Fruit fly (Drosophila melanogaster): ENCODE data around the gene BicD.

The BicD gene

dm6 chr2L:17412533-17412932 lies 60.5 kb downstream of the BicD start, which contains the start of gene Rsph9:
Gene Rsph9, minus strand, starts transcription at chr2L:17412633.
- TF ChIP-seq vri (GFP tag; optimal IDR thresholded peaks at IDR 0.05) = no peak

dm6 chr2L:17410358-17410757 lies 62.7 kb downstream of the BicD start, which contains the start of the genes Polr2J and CG15141:
Gene Polr2J, minus strand, starts transcription at chr2L:17410406.
Gene CG15141, plus strand, starts transcription at chr2L:17410641.
- no peak for TF ChIP-seq CG7368 (GFP tag; optimal IDR thresholded peaks at IDR 0.05)
- peak; percentile 57 for TF ChIP-seq fd59A (GFP tag; optimal IDR thresholded peaks at IDR 0.05)
- TF ChIP-seq cyc (GFP tag; optimal IDR thresholded peaks at IDR 0.05) = peak; percentile 75
- peak; percentile 73 for TF ChIP-seq Sox14 (GFP tag; optimal IDR thresholded peaks at IDR 0.05)
- no peak for TF ChIP-seq CG6792 (GFP tag; optimal IDR thresholded peaks at IDR 0.05)
- TF ChIP-seq net (GFP tag; optimal IDR thresholded peaks at IDR 0.05) = no peak
- TF ChIP-seq Ets21C (GFP tag; optimal IDR thresholded peaks at IDR 0.05) = peak; percentile 62
- TF ChIP-seq Sox102F (GFP tag; optimal IDR thresholded peaks at IDR 0.05) = peak; percentile 73
- peak; percentile 84 for TF ChIP-seq pdm3 (GFP tag; optimal IDR thresholded peaks at IDR 0.05)
- no peak for TF ChIP-seq CG9139 (GFP tag; optimal IDR thresholded peaks at IDR 0.05)
- peak; percentile 72 for TF ChIP-seq topi (GFP tag; optimal IDR thresholded peaks at IDR 0.05)
- TF ChIP-seq CG31627 (GFP tag; optimal IDR thresholded peaks at IDR 0.05) = peak; percentile 81
- peak; percentile 44 for TF ChIP-seq CG11762 (GFP tag; optimal IDR thresholded peaks at IDR 0.05; ENCODE audit: insufficient read depth)
- TF ChIP-seq Sox15 (GFP tag; optimal IDR thresholded peaks at IDR 0.05) = peak; percentile 63
- TF ChIP-seq CG1621 (tag; optimal IDR thresholded peaks at IDR 0.05) = no peak
- peak; percentile 61 for TF ChIP-seq CG11902 (GFP tag; optimal IDR thresholded peaks at IDR 0.05)
- TF ChIP-seq CG6808 (GFP tag; optimal IDR thresholded peaks at IDR 0.05) = no peak
- no peak for TF ChIP-seq Smox (GFP tag; optimal IDR thresholded peaks at IDR 0.05)
- TF ChIP-seq CG11294 (GFP tag; IDR thresholded peaks at IDR 0.05) = peak; percentile 17; the same call in 1 of the 2 replicates
- peak; percentile 85 for TF ChIP-seq esn (GFP tag; optimal IDR thresholded peaks at IDR 0.05)
- TF ChIP-seq dsx (GFP tag; optimal IDR thresholded peaks at IDR 0.05; ENCODE audit: poor library complexity, severe bottlenecking) = no peak
- peak; percentile 73 for TF ChIP-seq Ets96B (tag; optimal IDR thresholded peaks at IDR 0.05)
- TF ChIP-seq Lpt (GFP tag; optimal IDR thresholded peaks at IDR 0.05) = no peak
- TF ChIP-seq Gug (GFP tag; IDR thresholded peaks at IDR 0.05) = peak; percentile 70
- peak; percentile 84 for TF ChIP-seq lz (GFP tag; optimal IDR thresholded peaks at IDR 0.05)
- no peak for TF ChIP-seq ss (GFP tag; optimal IDR thresholded peaks at IDR 0.05)
- no peak for TF ChIP-seq fkh (GFP tag; optimal IDR thresholded peaks at IDR 0.05)
- peak; percentile 55 for TF ChIP-seq CG6163 (GFP tag; IDR thresholded peaks at IDR 0.05)
- no peak for TF ChIP-seq svp (GFP tag)
- peak; percentile 80 for TF ChIP-seq achi (GFP tag; optimal IDR thresholded peaks at IDR 0.05)
- peak; percentile 25 for TF ChIP-seq Blimp-1 (GFP tag; optimal IDR thresholded peaks at IDR 0.05)
- TF ChIP-seq CG4318 (GFP tag; optimal IDR thresholded peaks at IDR 0.05) = peak; percentile 72
- no peak for TF ChIP-seq dac (GFP tag; optimal IDR thresholded peaks at IDR 0.05)
- peak; percentile 48 for TF ChIP-seq CG8632 (GFP tag; optimal IDR thresholded peaks at IDR 0.05)
- TF ChIP-seq salr (GFP tag; optimal IDR thresholded peaks at IDR 0.05) = peak in 1 of 2 experiments; percentile 21
- TF ChIP-seq CG6276 (GFP tag; optimal IDR thresholded peaks at IDR 0.05) = no peak
- peak; percentile 33 for TF ChIP-seq CG8319 (GFP tag; optimal IDR thresholded peaks at IDR 0.05)
- no peak for TF ChIP-seq CG16779 (tag; optimal IDR thresholded peaks at IDR 0.05)
- peak; percentile 79 for TF ChIP-seq acj6 (GFP tag; optimal IDR thresholded peaks at IDR 0.05)
- TF ChIP-seq CG15336 (GFP tag; IDR thresholded peaks at IDR 0.05) = peak; percentile 63; the same call in 1 of the 2 replicates
- TF ChIP-seq Hr4 (GFP tag; optimal IDR thresholded peaks at IDR 0.05) = peak; percentile 86
- TF ChIP-seq Eip78C (GFP tag) = no peak
- TF ChIP-seq CG10631 (GFP tag; optimal IDR thresholded peaks at IDR 0.05) = peak; percentile 89
- peak; percentile 74 for TF ChIP-seq eg (GFP tag; IDR thresholded peaks at IDR 0.05)
- TF ChIP-seq spab (GFP tag; optimal IDR thresholded peaks at IDR 0.05) = peak; percentile 33
- TF ChIP-seq Hr39 (GFP tag; optimal IDR thresholded peaks at IDR 0.05) = no peak
- no peak for TF ChIP-seq Hr38 (GFP tag; optimal IDR thresholded peaks at IDR 0.05)
- TF ChIP-seq CG3032 (tag; optimal IDR thresholded peaks at IDR 0.05) = peak; percentile 81
- peak; percentile 77 for TF ChIP-seq Eip75B (GFP tag; optimal IDR thresholded peaks at IDR 0.05)
